Worm (Caenorhabditis elegans) whole organism, L3 larva: ENCODE data around the gene twk-12.

Experiments
- egl-27 ChIP-seq: sonication (generic microtip); optimal IDR thresholded peaks from 4 replicates; lab custom pipeline; 2017; ENCODE audit warnings: missing biosample characterization, missing genetic modification reagents, missing genetic modification characterization
- elt-3 ChIP-seq, 3 experiments: fragments of 150-350 bp in 1 of 3; sonication (generic microtip) in 2 of 3; optimal IDR thresholded peaks; 2 replicates in 2 of 3; 4 replicates in 1 of 3; lab custom pipeline; 2014 to 2017; ENCODE audit warnings: missing biosample characterization in 3 of 3, missing genetic modification characterization in 3 of 3
- fkh-10 ChIP-seq: sonication (generic microtip); optimal IDR thresholded peaks from 2 replicates; lab custom pipeline; 2017; ENCODE audit warnings: missing biosample characterization, missing genetic modification reagents, missing genetic modification characterization
- pha-4 ChIP-seq: fragments of 150-350 bp; optimal IDR thresholded peaks from 2 replicates; lab custom pipeline; 2014; ENCODE audit warnings: missing biosample characterization, missing genetic modification reagents, missing genetic modification characterization
- pqm-1 ChIP-seq: fragments of 150-350 bp; optimal IDR thresholded peaks from 2 replicates; lab custom pipeline; 2017; ENCODE audit warnings: missing biosample characterization, missing genetic modification characterization, inconsistent platforms
- sea-2 ChIP-seq: fragments of 150-350 bp; sonication (generic microtip); optimal IDR thresholded peaks from 4 replicates; lab custom pipeline; 2014; ENCODE audit warnings: missing biosample characterization, missing genetic modification reagents, missing genetic modification characterization
- snpc-4 ChIP-seq: fragments of 150-350 bp; optimal IDR thresholded peaks from 2 replicates; lab custom pipeline; 2014; ENCODE audit warnings: missing biosample characterization, missing genetic modification characterization

- TF ChIP-seq fkh-10 (GFP tag; lab: Kevin White, UChicago): no peak
- TF ChIP-seq pqm-1 (tag; lab: Kevin White, UChicago): no peak
- TF ChIP-seq pha-4 (tag; lab: Kevin White, UChicago): no peak
- no peak for TF ChIP-seq egl-27 (tag; lab: Kevin White, UChicago)
- no peak for TF ChIP-seq snpc-4 (tag; lab: Kevin White, UChicago)
- TF ChIP-seq sea-2 (GFP tag; lab: Kevin White, UChicago): no peak
- no peak for TF ChIP-seq elt-3 (tag; optimal IDR thresholded peaks at IDR 0.05; lab: Kevin White, UChicago)
These were observed 14.7 kb downstream of the twk-12 start, which contains the start of gene gsp-1 for ce11 chrV:10682122-10682521.
